Worm (Caenorhabditis elegans) whole organism, midembryonic: ENCODE results near the gene F02C12.2.

ENCODE experiments used
- T22C8.4 ChIP-seq: fragments of 200-800 bp; sonication (Bioruptor generic); IDR thresholded peaks from 2 replicates; pipeline ENCODE4 v1.3.6; 2022; ENCODE audit warnings: missing genetic modification characterization, missing compliant biosample characterization
- cog-1 ChIP-seq: sonication (generic microtip); optimal IDR thresholded peaks from 2 replicates; lab custom pipeline; 2016; ENCODE audit warnings: missing genetic modification characterization, missing compliant biosample characterization
- klf-2 ChIP-seq: fragments of 200-800 bp; sonication (Bioruptor generic); conservative IDR thresholded peaks from 2 replicates; pipeline ENCODE4 v1.3.6; 2022; ENCODE audit warnings: missing genetic modification reagents, missing genetic modification characterization, missing compliant biosample characterization
- tab-1 ChIP-seq: fragments of 200-800 bp; sonication (Bioruptor generic); IDR thresholded peaks from 2 replicates; pipeline ENCODE4 v1.3.6; 2022; ENCODE audit warnings: missing genetic modification characterization, missing compliant biosample characterization
- ztf-29 ChIP-seq: fragments of 200-800 bp; sonication (Bioruptor generic); IDR thresholded peaks from 2 replicates; pipeline ENCODE4 v1.3.6; 2022; ENCODE audit warnings: missing genetic modification reagents, missing genetic modification characterization, missing compliant biosample characterization

ce11 chrX:13446418-13446817 is 47.3 kb upstream of the F02C12.2 start, which contains the start of gene set-8:
- TF ChIP-seq T22C8.4 (GFP tag; lab: Robert Waterston, UW), result no peak
- no peak for TF ChIP-seq cog-1 (tag; lab: Kevin White, UChicago)
- TF ChIP-seq ztf-29 (GFP tag; lab: Robert Waterston, UW), result no peak
- no peak for TF ChIP-seq klf-2
- TF ChIP-seq tab-1 (GFP tag; lab: Robert Waterston, UW), result no peak
